Worm (Caenorhabditis elegans): ENCODE results near the gene vps-52.

DNA sequence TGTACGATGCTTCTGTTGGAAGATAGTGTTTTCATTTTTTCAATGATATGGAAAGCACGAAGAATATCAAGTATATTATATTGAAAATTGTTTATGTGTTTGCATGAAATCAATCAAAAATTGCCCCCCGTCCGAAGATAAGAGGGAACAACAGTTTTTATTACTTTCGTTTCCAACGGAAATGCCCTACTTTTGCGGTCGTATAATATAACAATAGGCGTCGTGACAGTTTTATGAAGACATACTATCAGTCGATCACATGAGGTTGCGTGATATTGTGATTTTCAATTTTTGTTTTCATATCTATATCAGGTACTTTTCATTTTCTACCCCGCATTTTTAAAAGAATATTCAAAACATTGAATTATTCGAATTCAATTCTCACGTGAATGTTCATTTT, 30.9 kb downstream of the vps-52 start:
- TF ChIP-seq dao-5 (tag; optimal IDR thresholded peaks at IDR 0.05) (no peak), him-1 (tag; optimal IDR thresholded peaks at IDR 0.05) (no peak)

All from whole organism, L4/young adult.